Fruit fly (Drosophila melanogaster) whole organism, embryonic: ENCODE measurements around the gene lgs.

ENCODE experiments used
- ATbp ChIP-seq: fragments of 200-800 bp; sonication (Bioruptor generic); optimal IDR thresholded peaks from 2 replicates; lab custom pipeline; 2017; ENCODE audit warnings: missing biosample characterization, mild to moderate bottlenecking, missing genetic modification characterization, missing genetic modification reagents
- Abd-B ChIP-seq: fragments of 200-800 bp; sonication (Bioruptor generic); optimal IDR thresholded peaks from 2 replicates; lab custom pipeline; 2018; ENCODE audit warnings: missing biosample characterization, mild to moderate bottlenecking, missing genetic modification characterization, moderate library complexity
- Atf3 ChIP-seq: fragments of 200-800 bp; sonication (Bioruptor generic); optimal IDR thresholded peaks from 3 replicates; lab custom pipeline; 2016; ENCODE audit warnings: missing biosample characterization, missing genetic modification characterization
- Awh ChIP-seq: fragments of 200-800 bp; sonication (Bioruptor generic); IDR thresholded peaks from 2 replicates; pipeline ENCODE4, ENCODE4 v1.3.6; 2022; ENCODE audit warnings: missing biosample characterization, missing genetic modification characterization
- CG10366 ChIP-seq: fragments of 200-800 bp; sonication (Bioruptor generic); IDR thresholded peaks from 2 replicates; pipeline ENCODE4 v1.3.6; 2022; ENCODE audit warnings: missing biosample characterization, missing genetic modification characterization
- CG10462 ChIP-seq: fragments of 200-800 bp; sonication (Bioruptor generic); optimal IDR thresholded peaks from 2 replicates; lab custom pipeline; 2016; ENCODE audit warnings: missing biosample characterization, missing genetic modification characterization
- CG11456 ChIP-seq: fragments of 200-800 bp; sonication (Bioruptor generic); IDR thresholded peaks from 3 replicates; pipeline ENCODE4 v1.3.6; 2022; ENCODE audit warnings: missing biosample characterization, missing genetic modification characterization
- CG11696 ChIP-seq: fragments of 200-800 bp; sonication (Bioruptor generic); IDR thresholded peaks from 2 replicates; pipeline ENCODE4 v1.3.6; 2022; ENCODE audit warnings: missing biosample characterization, missing genetic modification characterization
- CG11723 ChIP-seq: fragments of 200-800 bp; sonication (Bioruptor generic); optimal IDR thresholded peaks from 2 replicates; lab custom pipeline; 2017; ENCODE audit warnings: missing biosample characterization, mild to moderate bottlenecking, missing genetic modification characterization
- CG17802 ChIP-seq: fragments of 200-800 bp; sonication (Bioruptor generic); optimal IDR thresholded peaks from 2 replicates; lab custom pipeline; 2018; ENCODE audit warnings: missing biosample characterization, mild to moderate bottlenecking, missing genetic modification characterization, moderate library complexity
- CG18476 ChIP-seq: fragments of 200-800 bp; sonication (Bioruptor generic); optimal IDR thresholded peaks from 2 replicates; lab custom pipeline; 2016; ENCODE audit warnings: missing biosample characterization, mild to moderate bottlenecking, missing genetic modification characterization
- CG18599 ChIP-seq: fragments of 200-800 bp; sonication (Bioruptor generic); optimal IDR thresholded peaks from 3 replicates; lab custom pipeline; 2017; ENCODE audit warnings: missing biosample characterization, missing genetic modification characterization, mild to moderate bottlenecking, moderate library complexity, missing genetic modification reagents
- CG2120 ChIP-seq: fragments of 200-800 bp; sonication (Bioruptor generic); optimal IDR thresholded peaks from 3 replicates; lab custom pipeline; 2016; ENCODE audit warnings: missing biosample characterization, missing genetic modification characterization
- CG34422 ChIP-seq: fragments of 200-800 bp; sonication (Bioruptor generic); IDR thresholded peaks from 3 replicates; pipeline ENCODE4 v1.3.6; 2022; ENCODE audit warnings: missing biosample characterization, missing genetic modification characterization
- CG4282 ChIP-seq: fragments of 200-800 bp; sonication (Bioruptor generic); optimal IDR thresholded peaks from 2 replicates; lab custom pipeline; 2016; ENCODE audit warnings: missing biosample characterization, missing genetic modification characterization
- CG4707 ChIP-seq: fragments of 200-800 bp; sonication (Bioruptor generic); optimal IDR thresholded peaks from 2 replicates; lab custom pipeline; 2018; ENCODE audit warnings: missing biosample characterization, mild to moderate bottlenecking, missing genetic modification characterization, moderate library complexity
- CG5245 ChIP-seq: fragments of 200-800 bp; sonication (Bioruptor generic); optimal IDR thresholded peaks from 3 replicates; lab custom pipeline; 2016; ENCODE audit warnings: missing biosample characterization, missing genetic modification characterization
- CG6854 ChIP-seq: fragments of 200-800 bp; sonication (Bioruptor generic); optimal IDR thresholded peaks from 3 replicates; lab custom pipeline; 2017; ENCODE audit warnings: missing biosample characterization, mild to moderate bottlenecking, missing genetic modification characterization
- CG7357 ChIP-seq: fragments of 200-800 bp; sonication (Bioruptor generic); IDR thresholded peaks from 3 replicates; pipeline ENCODE4 v1.3.6; 2022; ENCODE audit warnings: missing biosample characterization, missing genetic modification characterization
- CG7963 ChIP-seq: fragments of 200-800 bp; sonication (Bioruptor generic); IDR thresholded peaks from 3 replicates; pipeline ENCODE4 v1.3.6; 2022; ENCODE audit warnings: missing biosample characterization, missing genetic modification characterization; ENCODE audit not compliant: partially characterized antibody
- CG8765 ChIP-seq: fragments of 200-800 bp; sonication (Bioruptor generic); IDR thresholded peaks from 2 replicates; pipeline ENCODE4 v1.3.6; 2022; ENCODE audit warnings: missing biosample characterization, missing genetic modification characterization
- CG9817 ChIP-seq: fragments of 200-800 bp; sonication (Bioruptor generic); optimal IDR thresholded peaks from 2 replicates; lab custom pipeline; 2018; ENCODE audit warnings: missing biosample characterization, mild to moderate bottlenecking, missing genetic modification characterization, moderate library complexity
- CG9876 ChIP-seq: fragments of 200-800 bp; sonication (Bioruptor generic); optimal IDR thresholded peaks from 2 replicates; lab custom pipeline; 2016; ENCODE audit warnings: missing biosample characterization, missing genetic modification characterization
- CG9932 ChIP-seq: fragments of 200-800 bp; sonication (Bioruptor generic); IDR thresholded peaks from 2 replicates; pipeline ENCODE4 v1.3.6; 2022; ENCODE audit warnings: missing biosample characterization, missing genetic modification characterization
- Dek ChIP-seq: fragments of 200-800 bp; sonication (Bioruptor generic); optimal IDR thresholded peaks from 3 replicates; lab custom pipeline; 2019; ENCODE audit warnings: missing biosample characterization, mild to moderate bottlenecking, missing genetic modification characterization, moderate library complexity
- Elba2 ChIP-seq: fragments of 200-800 bp; sonication (Bioruptor generic); optimal IDR thresholded peaks from 3 replicates; lab custom pipeline; 2016; ENCODE audit warnings: missing biosample characterization, missing genetic modification characterization
- Fer1 ChIP-seq: fragments of 200-800 bp; sonication (Bioruptor generic); optimal IDR thresholded peaks from 2 replicates; lab custom pipeline; 2017; ENCODE audit warnings: missing biosample characterization, mild to moderate bottlenecking, missing genetic modification characterization
- Fer3 ChIP-seq: fragments of 200-800 bp; sonication (Bioruptor generic); optimal IDR thresholded peaks from 2 replicates; lab custom pipeline; 2018; ENCODE audit warnings: missing biosample characterization, mild to moderate bottlenecking, missing genetic modification characterization, moderate library complexity
- HLHmδ ChIP-seq: fragments of 200-800 bp; sonication (Bioruptor generic); optimal IDR thresholded peaks from 2 replicates; lab custom pipeline; 2018; ENCODE audit warnings: missing biosample characterization, mild to moderate bottlenecking, missing genetic modification characterization, moderate library complexity
- Hand ChIP-seq: fragments of 200-800 bp; sonication (Bioruptor generic); optimal IDR thresholded peaks from 2 replicates; lab custom pipeline; 2017; ENCODE audit warnings: mild to moderate bottlenecking, missing biosample characterization, missing genetic modification reagents, missing genetic modification characterization
- Hey ChIP-seq: fragments of 200-800 bp; sonication (Bioruptor generic); optimal IDR thresholded peaks from 3 replicates; lab custom pipeline; 2018; ENCODE audit warnings: missing biosample characterization, mild to moderate bottlenecking, missing genetic modification characterization
- Nf-YB ChIP-seq: fragments of 200-800 bp; sonication (Bioruptor generic); optimal IDR thresholded peaks from 3 replicates; lab custom pipeline; 2019; ENCODE audit warnings: missing biosample characterization, mild to moderate bottlenecking, missing genetic modification characterization, moderate library complexity
- Rx ChIP-seq: fragments of 200-800 bp; sonication (Bioruptor generic); IDR thresholded peaks from 2 replicates; pipeline ENCODE4 v1.3.6; 2022; ENCODE audit warnings: missing biosample characterization, missing genetic modification characterization
- Tbp ChIP-seq: fragments of >200 bp; optimal IDR thresholded peaks from 2 replicates; lab custom pipeline; 2018; ENCODE audit warnings: missing biosample characterization, missing genetic modification characterization
- Vsx1 ChIP-seq: fragments of 200-800 bp; sonication (Bioruptor generic); optimal IDR thresholded peaks from 2 replicates; lab custom pipeline; 2017; ENCODE audit warnings: missing biosample characterization, mild to moderate bottlenecking, missing genetic modification characterization, missing genetic modification reagents
- Xbp1 ChIP-seq: fragments of 200-800 bp; sonication (Bioruptor generic); optimal IDR thresholded peaks from 3 replicates; lab custom pipeline; 2016; ENCODE audit warnings: missing biosample characterization, mild to moderate bottlenecking, missing genetic modification characterization
- ase ChIP-seq: fragments of 200-800 bp; sonication (Bioruptor generic); IDR thresholded peaks from 3 replicates; pipeline ENCODE4 v1.3.6; 2022; ENCODE audit warnings: missing biosample characterization, missing genetic modification characterization
- chn ChIP-seq: fragments of 200-800 bp; sonication (Bioruptor generic); optimal IDR thresholded peaks from 2 replicates; lab custom pipeline; 2016; ENCODE audit warnings: missing biosample characterization, missing genetic modification characterization
- crc ChIP-seq: fragments of 200-800 bp; sonication (Bioruptor generic); optimal IDR thresholded peaks from 2 replicates; lab custom pipeline; 2016; ENCODE audit warnings: missing biosample characterization, missing genetic modification characterization
- crp ChIP-seq, 2 experiments: fragments of 200-800 bp; sonication (Bioruptor generic); optimal IDR thresholded peaks; 2 replicates in 1 of 2; 3 replicates in 1 of 2; lab custom pipeline; 2017; ENCODE audit warnings: missing biosample characterization in 2 of 2, missing genetic modification characterization in 2 of 2, mild to moderate bottlenecking in 1 of 2, moderate library complexity in 1 of 2
- danr ChIP-seq: fragments of 200-800 bp; sonication (Bioruptor generic); IDR thresholded peaks from 2 replicates; pipeline ENCODE4 v1.3.6; 2022; ENCODE audit warnings: missing biosample characterization, missing genetic modification characterization
- grau ChIP-seq: fragments of 200-800 bp; optimal IDR thresholded peaks from 3 replicates; lab custom pipeline; 2019; ENCODE audit warnings: missing biosample characterization, mild to moderate bottlenecking, missing genetic modification characterization, moderate library complexity
- ind ChIP-seq: fragments of 200-800 bp; sonication (Bioruptor generic); optimal IDR thresholded peaks from 3 replicates; lab custom pipeline; 2016; ENCODE audit warnings: missing biosample characterization, missing genetic modification characterization
- kay ChIP-seq: fragments of 200-800 bp; sonication (Bioruptor generic); optimal IDR thresholded peaks from 2 replicates; lab custom pipeline; 2016; ENCODE audit warnings: missing biosample characterization, missing genetic modification characterization
- klu ChIP-seq: fragments of 200-800 bp; sonication (Bioruptor generic); IDR thresholded peaks from 2 replicates; pipeline ENCODE4 v1.3.6; 2022; ENCODE audit warnings: missing biosample characterization, missing genetic modification characterization
- kni ChIP-seq: fragments of 200-800 bp; sonication (Bioruptor generic); optimal IDR thresholded peaks from 3 replicates; lab custom pipeline; 2017; ENCODE audit warnings: mild to moderate bottlenecking, missing biosample characterization, missing genetic modification reagents, missing genetic modification characterization
- pfk ChIP-seq: fragments of 200-800 bp; sonication (Bioruptor generic); optimal IDR thresholded peaks from 2 replicates; lab custom pipeline; 2018; ENCODE audit warnings: missing biosample characterization, mild to moderate bottlenecking, missing genetic modification characterization, moderate library complexity
- phol ChIP-seq: fragments of 200-800 bp; sonication (Bioruptor generic); optimal IDR thresholded peaks from 3 replicates; lab custom pipeline; 2018; ENCODE audit warnings: missing biosample characterization, mild to moderate bottlenecking, missing genetic modification characterization, moderate library complexity
- slbo ChIP-seq: fragments of 200-800 bp; sonication (Bioruptor generic); IDR thresholded peaks from 2 replicates; pipeline ENCODE4 v1.3.6; 2022; ENCODE audit warnings: missing biosample characterization, missing genetic modification characterization
- slou ChIP-seq: fragments of 200-800 bp; sonication (Bioruptor generic); optimal IDR thresholded peaks from 3 replicates; lab custom pipeline; 2016; ENCODE audit warnings: missing biosample characterization, missing genetic modification characterization
- twi ChIP-seq: fragments of 200-800 bp; optimal IDR thresholded peaks from 2 replicates; lab custom pipeline; 2019; ENCODE audit warnings: missing biosample characterization, mild to moderate bottlenecking, missing genetic modification characterization, moderate library complexity
- unpg ChIP-seq: fragments of 200-800 bp; sonication (Bioruptor generic); optimal IDR thresholded peaks from 3 replicates; lab custom pipeline; 2018; ENCODE audit warnings: missing biosample characterization, mild to moderate bottlenecking, missing genetic modification characterization, moderate library complexity

The lgs gene

dm6 chr4:486435-486834 lies 42.7 kb upstream of the lgs start (continued):
- TF ChIP-seq CG6854 (GFP tag; lab: Kevin White, UChicago) = no peak
- no peak for TF ChIP-seq ind (GFP tag; lab: Kevin White, UChicago)
- no peak for TF ChIP-seq Rx (GFP tag; lab: Robert Waterston, UW)
- TF ChIP-seq CG18599 (GFP tag; lab: Kevin White, UChicago) = no peak
- TF ChIP-seq CG4282 (GFP tag; lab: Kevin White, UChicago) = peak; percentile 26
- no peak for TF ChIP-seq CG11456
- peak; percentile 8 to 68 for TF ChIP-seq crp (GFP tag; optimal IDR thresholded peaks at IDR 0.05; lab: Kevin White, UChicago)
- no peak for TF ChIP-seq Vsx1 (GFP tag; lab: Kevin White, UChicago)
- no peak for TF ChIP-seq Hand
- TF ChIP-seq CG9932 (GFP tag; lab: Robert Waterston, UW) = no peak
- no peak for TF ChIP-seq HLHmδ
- no peak for TF ChIP-seq CG11723 (GFP tag; lab: Kevin White, UChicago)
- no peak for TF ChIP-seq chn (GFP tag; lab: Kevin White, UChicago)
- TF ChIP-seq kni (GFP tag; lab: Kevin White, UChicago) = no peak
- TF ChIP-seq crc (GFP tag; lab: Kevin White, UChicago) = peak; percentile 40
- peak; percentile 27 for TF ChIP-seq Fer1
- TF ChIP-seq CG11696 (GFP tag; lab: Robert Waterston, UW) = no peak
- TF ChIP-seq CG10366 (GFP tag; lab: Robert Waterston, UW) = no peak
- peak; percentile 3 for TF ChIP-seq twi (tag; lab: Kevin White, UChicago)
- TF ChIP-seq danr = no peak
- no peak for TF ChIP-seq Abd-B
- TF ChIP-seq Hey (tag; lab: Kevin White, UChicago) = no peak
- TF ChIP-seq slbo (GFP tag; lab: Robert Waterston, UW) = peak; percentile 65; the same call in 1 of the 2 replicates
- no peak for TF ChIP-seq CG10462 (GFP tag; lab: Kevin White, UChicago)
- TF ChIP-seq CG7963 = no peak; the same call in 1 of the 3 replicates
- TF ChIP-seq CG2120 (GFP tag; lab: Kevin White, UChicago) = peak; percentile 67
- peak; percentile 53 for TF ChIP-seq slou (GFP tag; lab: Kevin White, UChicago)
- peak; percentile 49 for TF ChIP-seq unpg (GFP tag; lab: Kevin White, UChicago)
- TF ChIP-seq Tbp = no peak
- TF ChIP-seq klu (GFP tag; lab: Robert Waterston, UW) = no peak
- peak; percentile 72 for TF ChIP-seq phol (tag; lab: Kevin White, UChicago)
- peak; percentile 46 for TF ChIP-seq grau (tag; lab: Kevin White, UChicago)
- no peak for TF ChIP-seq Elba2
- TF ChIP-seq kay (GFP tag; lab: Kevin White, UChicago) = no peak
- peak; percentile 51 for TF ChIP-seq CG9817
- no peak for TF ChIP-seq CG17802 (tag; lab: Kevin White, UChicago)
- no peak for TF ChIP-seq ATbp (GFP tag; lab: Kevin White, UChicago)
- TF ChIP-seq CG9876 (GFP tag; lab: Kevin White, UChicago) = peak; percentile 56
- TF ChIP-seq CG18476 (GFP tag; lab: Kevin White, UChicago) = peak; percentile 41
- TF ChIP-seq ase (GFP tag; lab: Robert Waterston, UW) = no peak
- peak; percentile 33 for TF ChIP-seq Fer3 (tag; lab: Kevin White, UChicago)
- TF ChIP-seq CG7357 (GFP tag; lab: Robert Waterston, UW) = no peak
- TF ChIP-seq CG34422 = no peak
- no peak for TF ChIP-seq CG8765 (GFP tag; lab: Robert Waterston, UW)
- no peak for TF ChIP-seq pfk (GFP tag; lab: Kevin White, UChicago)
- no peak for TF ChIP-seq CG4707 (GFP tag; lab: Kevin White, UChicago)
- no peak for TF ChIP-seq Awh
- TF ChIP-seq Xbp1 (GFP tag; lab: Kevin White, UChicago) = peak; percentile 58
- TF ChIP-seq CG5245 (GFP tag; lab: Kevin White, UChicago) = no peak
- no peak for TF ChIP-seq Dek (tag; lab: Kevin White, UChicago)
- no peak for TF ChIP-seq Atf3 (GFP tag; lab: Kevin White, UChicago)
- peak; percentile 32 for TF ChIP-seq Nf-YB (GFP tag; lab: Kevin White, UChicago)
